Worm (Caenorhabditis elegans) whole organism, mixed stage, embryonic: ENCODE measurements around the gene abhd-12.

ENCODE experiments used
- M03D4.4 ChIP-seq: sonication (generic microtip); optimal IDR thresholded peaks from 2 replicates; lab custom pipeline; 2017; ENCODE audit warnings: mild to moderate bottlenecking, missing genetic modification characterization, missing compliant biosample characterization
- bed-3 ChIP-seq: fragments of 200-800 bp; sonication (Bioruptor generic); optimal IDR thresholded peaks from 3 replicates; lab custom pipeline; 2018; ENCODE audit warnings: mild to moderate bottlenecking, missing genetic modification characterization, moderate library complexity, missing compliant biosample characterization
- blmp-1 ChIP-seq: fragments of 150-350 bp; optimal IDR thresholded peaks from 2 replicates; lab custom pipeline; 2014; ENCODE audit warnings: missing biosample characterization, missing genetic modification characterization
- ceh-39 ChIP-seq: fragments of 150-350 bp; optimal IDR thresholded peaks from 2 replicates; lab custom pipeline; 2014; ENCODE audit warnings: missing biosample characterization, missing genetic modification characterization
- ceh-43 ChIP-seq: fragments of 200-800 bp; sonication (Bioruptor generic); optimal IDR thresholded peaks from 2 replicates; lab custom pipeline; 2018; ENCODE audit warnings: mild to moderate bottlenecking, missing genetic modification characterization, moderate library complexity, missing compliant biosample characterization
- ceh-83 ChIP-seq: fragments of 200-800 bp; sonication (Bioruptor generic); optimal IDR thresholded peaks from 2 replicates; lab custom pipeline; 2018; ENCODE audit warnings: mild to moderate bottlenecking, missing genetic modification characterization, missing compliant biosample characterization
- ces-1 ChIP-seq: fragments of 150-350 bp; optimal IDR thresholded peaks from 2 replicates; lab custom pipeline; 2014; ENCODE audit warnings: missing biosample characterization, missing genetic modification reagents, missing genetic modification characterization
- cnd-1 ChIP-seq: fragments of 200-800 bp; sonication (Bioruptor generic); optimal IDR thresholded peaks from 2 replicates; lab custom pipeline; 2018; ENCODE audit warnings: mild to moderate bottlenecking, missing genetic modification characterization, missing compliant biosample characterization
- drap-1 ChIP-seq: fragments of 200-800 bp; sonication (Bioruptor generic); optimal IDR thresholded peaks from 3 replicates; lab custom pipeline; 2018; ENCODE audit warnings: mild to moderate bottlenecking, missing genetic modification characterization, missing compliant biosample characterization
- elt-1 ChIP-seq: sonication (generic microtip); optimal IDR thresholded peaks from 2 replicates; lab custom pipeline; 2017; ENCODE audit warnings: missing genetic modification characterization, mild to moderate bottlenecking, missing compliant biosample characterization, antibody characterized with exemption, moderate library complexity, borderline replicate concordance; ENCODE audit not compliant: insufficient read depth
- elt-3 ChIP-seq: fragments of 150-350 bp; optimal IDR thresholded peaks from 2 replicates; lab custom pipeline; 2014; ENCODE audit warnings: missing biosample characterization, missing genetic modification characterization
- flh-1 ChIP-seq: fragments of 200-800 bp; sonication (Bioruptor generic); optimal IDR thresholded peaks from 2 replicates; lab custom pipeline; 2018; ENCODE audit warnings: mild to moderate bottlenecking, missing genetic modification characterization, moderate library complexity, missing compliant biosample characterization
- ham-2 ChIP-seq: fragments of 200-800 bp; sonication (Bioruptor generic); optimal IDR thresholded peaks from 2 replicates; lab custom pipeline; 2018; ENCODE audit warnings: mild to moderate bottlenecking, missing genetic modification characterization, missing compliant biosample characterization
- hlh-1 ChIP-seq: fragments of 150-350 bp; optimal IDR thresholded peaks from 2 replicates; lab custom pipeline; 2014; ENCODE audit warnings: missing biosample characterization, missing genetic modification reagents, missing genetic modification characterization
- lin-13 ChIP-seq: fragments of 150-350 bp; optimal IDR thresholded peaks from 2 replicates; lab custom pipeline; 2014; ENCODE audit warnings: missing biosample characterization, missing genetic modification characterization
- lin-32 ChIP-seq: fragments of 200-800 bp; sonication (Bioruptor generic); optimal IDR thresholded peaks from 2 replicates; lab custom pipeline; 2018; ENCODE audit warnings: mild to moderate bottlenecking, missing genetic modification characterization, missing compliant biosample characterization
- lsy-2 ChIP-seq: fragments of 150-350 bp; optimal IDR thresholded peaks from 2 replicates; lab custom pipeline; 2014; ENCODE audit warnings: missing biosample characterization, missing genetic modification characterization
- mab-5 ChIP-seq: fragments of 150-350 bp; optimal IDR thresholded peaks from 2 replicates; lab custom pipeline; 2014; ENCODE audit warnings: missing biosample characterization, missing genetic modification characterization
- mep-1 ChIP-seq: fragments of 150-350 bp; optimal IDR thresholded peaks from 2 replicates; lab custom pipeline; 2017; ENCODE audit warnings: missing biosample characterization, missing genetic modification reagents, missing genetic modification characterization, inconsistent platforms
- mls-2 ChIP-seq: sonication (generic microtip); optimal IDR thresholded peaks from 2 replicates; lab custom pipeline; 2016; ENCODE audit warnings: mild to moderate bottlenecking, missing genetic modification characterization, moderate library complexity, missing compliant biosample characterization
- nhr-12 ChIP-seq: fragments of 150-350 bp; optimal IDR thresholded peaks from 2 replicates; lab custom pipeline; 2014; ENCODE audit warnings: missing biosample characterization, missing genetic modification characterization
- nhr-2 ChIP-seq: fragments of 150-350 bp; optimal IDR thresholded peaks from 2 replicates; lab custom pipeline; 2014; ENCODE audit warnings: missing biosample characterization, missing genetic modification characterization
- nhr-237 ChIP-seq: fragments of 150-350 bp; optimal IDR thresholded peaks from 2 replicates; lab custom pipeline; 2014; ENCODE audit warnings: missing biosample characterization, missing genetic modification characterization
- nhr-28 ChIP-seq: fragments of 150-350 bp; optimal IDR thresholded peaks from 2 replicates; lab custom pipeline; 2014; ENCODE audit warnings: missing biosample characterization, missing genetic modification characterization
- nhr-76 ChIP-seq: sonication (generic microtip); optimal IDR thresholded peaks from 2 replicates; lab custom pipeline; 2017; ENCODE audit warnings: missing biosample characterization, missing genetic modification characterization
- pha-4 ChIP-seq: fragments of 150-350 bp; optimal IDR thresholded peaks from 2 replicates; lab custom pipeline; 2018; ENCODE audit warnings: missing biosample characterization, missing genetic modification reagents, missing genetic modification characterization
- sem-2 ChIP-seq: fragments of 200-800 bp; sonication (Bioruptor generic); optimal IDR thresholded peaks from 2 replicates; lab custom pipeline; 2018; ENCODE audit warnings: mild to moderate bottlenecking, missing genetic modification characterization, missing compliant biosample characterization
- snpc-4 ChIP-seq: fragments of 150-350 bp; optimal IDR thresholded peaks from 2 replicates; lab custom pipeline; 2014; ENCODE audit warnings: missing biosample characterization, missing genetic modification characterization
- sptf-1 ChIP-seq: sonication (generic microtip); optimal IDR thresholded peaks from 2 replicates; lab custom pipeline; 2017; ENCODE audit warnings: mild to moderate bottlenecking, missing genetic modification characterization, moderate library complexity, missing compliant biosample characterization
- tbx-8 ChIP-seq: fragments of 200-800 bp; sonication (Bioruptor generic); optimal IDR thresholded peaks from 2 replicates; lab custom pipeline; 2018; ENCODE audit warnings: mild to moderate bottlenecking, missing genetic modification characterization, moderate library complexity, missing compliant biosample characterization
- unc-120 ChIP-seq: sonication (generic microtip); optimal IDR thresholded peaks from 2 replicates; lab custom pipeline; 2017; ENCODE audit warnings: missing genetic modification characterization, missing compliant biosample characterization; ENCODE audit not compliant: poor library complexity, severe bottlenecking
- unc-39 ChIP-seq: fragments of 150-350 bp; optimal IDR thresholded peaks from 2 replicates; lab custom pipeline; 2014; ENCODE audit warnings: missing biosample characterization, missing genetic modification characterization
- unc-62 ChIP-seq: fragments of 150-350 bp; optimal IDR thresholded peaks from 2 replicates; lab custom pipeline; 2014; ENCODE audit warnings: missing biosample characterization, missing genetic modification reagents, missing genetic modification characterization
- zip-8 ChIP-seq: fragments of 150-350 bp; optimal IDR thresholded peaks from 2 replicates; lab custom pipeline; 2014; ENCODE audit warnings: missing biosample characterization, missing genetic modification characterization
- ztf-11 ChIP-seq: fragments of 150-350 bp; optimal IDR thresholded peaks from 2 replicates; lab custom pipeline; 2014; ENCODE audit warnings: missing biosample characterization, missing genetic modification characterization

The abhd-12 gene

DNA sequence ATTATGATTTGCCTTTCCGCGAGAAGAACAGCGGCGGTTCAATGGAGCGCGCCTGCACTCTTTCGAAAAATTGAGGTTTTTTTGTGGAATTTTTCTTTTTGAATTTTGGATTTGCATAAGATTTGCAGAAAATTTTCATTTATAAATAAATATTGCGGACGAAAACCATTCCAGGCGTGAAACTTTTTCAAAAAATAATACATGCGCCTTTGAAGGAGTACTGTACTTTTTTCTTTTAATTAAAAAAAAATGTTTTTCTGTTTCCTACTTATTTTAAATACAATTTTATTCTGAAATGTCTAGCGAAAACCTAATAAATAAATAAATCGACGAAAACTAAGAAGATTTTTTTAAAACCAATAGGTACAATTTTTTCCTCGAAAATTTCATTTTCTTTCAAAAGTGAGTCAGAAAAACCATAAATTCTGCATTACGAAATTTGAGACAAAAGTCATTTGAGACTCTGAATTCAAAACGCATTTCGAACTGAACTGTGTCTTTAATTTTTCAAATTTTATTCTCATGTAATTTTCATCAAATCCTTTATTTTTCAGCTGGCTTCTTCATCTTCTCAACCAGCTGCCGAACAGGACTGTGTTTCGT, 2.6 kb upstream of the abhd-12 start, which contains the start of gene F26D11.1:
TSS of gene F26D11.1 (plus strand) at position 553 of the 603 bp plus-strand sequence.
- no peak for TF ChIP-seq lin-13 (tag; lab: Kevin White, UChicago)
- no peak for TF ChIP-seq elt-1

ce11 chrV:7985860-7986259, 2.2 kb downstream of the abhd-12 start, which contains the start of gene Y97E10AL.1:
Gene Y97E10AL.1, plus strand, starts transcription at chrV:7986160.
- TF ChIP-seq ztf-11, result no peak
- no peak for TF ChIP-seq nhr-12
- TF ChIP-seq lsy-2 (tag; lab: Kevin White, UChicago), result no peak

- TF ChIP-seq drap-1 (GFP tag; lab: Kevin White, UChicago) (no peak), nhr-76 (tag; lab: Kevin White, UChicago) (no peak), nhr-12 (no peak), unc-120 (no peak), mab-5 (no peak), ces-1 (GFP tag; lab: Kevin White, UChicago) (no peak), nhr-28 (tag; lab: Kevin White, UChicago) (no peak), cnd-1 (tag; lab: Kevin White, UChicago) (no peak), elt-1 (no peak), elt-3 (tag; lab: Kevin White, UChicago) (no peak), M03D4.4 (tag; lab: Kevin White, UChicago) (no peak), lin-13 (tag; lab: Kevin White, UChicago) (no peak), snpc-4 (tag; lab: Kevin White, UChicago) (no peak)
Measured at ce11 chrV:7994570-7994969, 10.9 kb downstream of the abhd-12 start, which contains the start of gene ceh-76. Gene ceh-76, minus strand, starts transcription at chrV:7994670.

- TF ChIP-seq lin-32 (no peak), hlh-1 (tag; lab: Kevin White, UChicago) (peak; percentile 53)
Measured at ce11 chrV:7995165-7995564, 11.5 kb downstream of the abhd-12 start.

ce11 chrV:7995878-7996277, 12.2 kb downstream of the abhd-12 start, which contains the start of gene Y97E10AR.2:
Gene Y97E10AR.2, plus strand, starts transcription at chrV:7996178.
- peak; percentile 26 for TF ChIP-seq hlh-1 (tag; lab: Kevin White, UChicago)
- TF ChIP-seq lin-13 (tag; lab: Kevin White, UChicago), result no peak
- TF ChIP-seq sptf-1, result no peak

ce11 chrV:8000929-8001513, 17.3 kb downstream of the abhd-12 start, which contains the start of gene Y97E10AR.1:
Gene Y97E10AR.1, plus strand, starts transcription at chrV:8001463.
- TF ChIP-seq nhr-76 (tag; lab: Kevin White, UChicago) (no peak), tbx-8 (no peak), drap-1 (GFP tag; lab: Kevin White, UChicago) (peak; percentile 39), lsy-2 (tag; lab: Kevin White, UChicago) (peak; percentile 42), ceh-39 (tag; lab: Kevin White, UChicago) (no peak), mls-2 (tag; lab: Kevin White, UChicago) (peak; percentile 55), M03D4.4 (tag; lab: Kevin White, UChicago) (no peak), nhr-12 (no peak), cnd-1 (tag; lab: Kevin White, UChicago) (no peak), lin-32 (no peak), sem-2 (GFP tag; lab: Kevin White, UChicago) (no peak), ces-1 (GFP tag; lab: Kevin White, UChicago) (peak; percentile 82), mep-1 (tag; lab: Kevin White, UChicago) (peak; percentile 43), ceh-43 (GFP tag; lab: Kevin White, UChicago) (no peak), unc-62 (peak; percentile 85), sptf-1 (peak; percentile 28), snpc-4 (tag; lab: Kevin White, UChicago) (no peak), ceh-83 (no peak), lin-13 (tag; lab: Kevin White, UChicago) (no peak), ham-2 (GFP tag; lab: Kevin White, UChicago) (no peak), unc-39 (no peak), flh-1 (GFP tag; lab: Kevin White, UChicago) (no peak), elt-1 (no peak), elt-3 (tag; lab: Kevin White, UChicago) (no peak), unc-120 (peak; percentile 98), pha-4 (peak; percentile 7), mab-5 (peak; percentile 2), nhr-237 (peak; percentile 69), hlh-1 (tag; lab: Kevin White, UChicago) (peak; percentile 85), nhr-28 (tag; lab: Kevin White, UChicago) (no peak), blmp-1 (peak; percentile 55), zip-8 (tag; lab: Kevin White, UChicago) (no peak), ztf-11 (no peak), bed-3 (no peak), nhr-2 (tag; lab: Kevin White, UChicago) (no peak)
